Worm (Caenorhabditis elegans): ENCODE measurements around the gene bcat-1.

bcat-1 gene

DNA sequence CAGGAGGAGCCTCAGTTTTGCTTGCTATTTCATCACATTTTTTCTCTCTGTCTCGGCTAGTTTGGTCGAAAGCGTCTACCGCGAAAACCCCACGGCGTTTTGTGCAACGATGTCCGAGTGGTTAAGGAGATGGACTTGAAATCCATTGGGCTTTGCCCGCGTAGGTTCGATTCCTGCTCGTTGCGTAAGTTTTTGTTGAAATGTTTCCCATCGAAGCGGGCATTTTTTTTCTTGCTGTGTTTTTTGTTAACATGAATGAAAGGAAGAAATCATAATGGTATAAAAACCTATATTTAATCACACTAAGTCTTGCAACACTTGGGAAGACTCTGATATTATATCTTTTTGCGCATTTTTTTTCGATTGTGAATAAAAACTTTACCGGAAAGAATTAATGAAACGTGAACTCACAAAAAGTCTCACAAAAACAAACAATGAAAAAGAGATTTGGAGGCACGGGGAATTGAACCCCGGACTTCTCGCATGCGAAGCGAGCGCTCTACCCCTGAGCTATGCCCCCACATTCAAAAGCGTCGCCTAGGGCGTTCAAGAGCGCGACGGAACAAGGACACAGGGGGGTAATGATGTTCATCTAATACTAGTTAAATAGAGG is 12.7 kb downstream of the bcat-1 start (continued):
- TF ChIP-seq F16B12.6 (tag; optimal IDR thresholded peaks at IDR 0.05) (no peak), dpl-1 (GFP tag; optimal IDR thresholded peaks at IDR 0.05) (peak in 2 of 3 experiments; percentile 6 to 37), ceh-82 (tag; optimal IDR thresholded peaks at IDR 0.05) (peak; percentile 72 to 81 (median 80)), lin-39 (tag; optimal IDR thresholded peaks at IDR 0.05) (peak; percentile 36), nhr-77 (tag; optimal IDR thresholded peaks at IDR 0.05) (peak; percentile 52), nhr-71 (tag; optimal IDR thresholded peaks at IDR 0.05) (peak; percentile 86), alr-1 (tag; optimal IDR thresholded peaks at IDR 0.05; ENCODE audit: borderline replicate concordance) (no peak), dsc-1 (tag; optimal IDR thresholded peaks at IDR 0.05) (peak; percentile 73), hlh-4 (tag; optimal IDR thresholded peaks at IDR 0.05) (no peak), nhr-20 (tag; optimal IDR thresholded peaks at IDR 0.05) (peak; percentile 77), unc-98 (GFP tag; IDR thresholded peaks at IDR 0.05) (no peak), nhr-19 (GFP tag; conservative IDR thresholded peaks at IDR 0.05) (peak; percentile 75), sup-37 (GFP tag; optimal IDR thresholded peaks at IDR 0.05) (peak; percentile 37), ceh-90 (tag; optimal IDR thresholded peaks at IDR 0.05) (no peak), nhr-84 (tag; optimal IDR thresholded peaks at IDR 0.05) (no peak), vab-15 (tag; optimal IDR thresholded peaks at IDR 0.05) (no peak), unc-130 (tag; optimal IDR thresholded peaks at IDR 0.05) (peak; percentile 81), hlh-17 (GFP tag; optimal IDR thresholded peaks at IDR 0.05; ENCODE audit: borderline replicate concordance) (no peak), egl-13 (tag; optimal IDR thresholded peaks at IDR 0.05) (peak; percentile 24), hpl-2 (GFP tag; optimal IDR thresholded peaks at IDR 0.05) (no peak), efl-3 (GFP tag; optimal IDR thresholded peaks at IDR 0.05) (no peak), fkh-10 (GFP tag; optimal IDR thresholded peaks at IDR 0.05) (peak; percentile 84), zag-1 (tag; optimal IDR thresholded peaks at IDR 0.05) (no peak), fkh-8 (tag; optimal IDR thresholded peaks at IDR 0.05) (peak; percentile 86), nhr-76 (tag; optimal IDR thresholded peaks at IDR 0.05) (no peak), fkh-4 (tag; optimal IDR thresholded peaks at IDR 0.05; ENCODE audit: borderline replicate concordance) (no peak), nhr-11 (tag; optimal IDR thresholded peaks at IDR 0.05) (no peak), pag-3 (tag; optimal IDR thresholded peaks at IDR 0.05; ENCODE audit: borderline replicate concordance, insufficient read depth) (no peak), unc-30 (tag; optimal IDR thresholded peaks at IDR 0.05) (no peak), egl-27 (tag; optimal IDR thresholded peaks at IDR 0.05) (peak in 1 of 2 experiments; percentile 41), ztf-4 (tag; optimal IDR thresholded peaks at IDR 0.05) (no peak), nhr-237 (tag; optimal IDR thresholded peaks at IDR 0.05) (no peak), ztf-11 (tag; optimal IDR thresholded peaks at IDR 0.05) (peak in 1 of 2 experiments; percentile 10), mdl-1 (tag; optimal IDR thresholded peaks at IDR 0.05) (peak in 1 of 2 experiments; percentile 63), ets-5 (GFP tag; IDR thresholded peaks at IDR 0.05) (no peak), pqm-1 (tag; optimal IDR thresholded peaks at IDR 0.05) (no peak), lin-13 (GFP tag; optimal IDR thresholded peaks at IDR 0.05) (peak; percentile 27), aly-2 (tag; optimal IDR thresholded peaks at IDR 0.05) (peak; percentile 55), ceh-8 (GFP tag; optimal IDR thresholded peaks at IDR 0.05) (peak; percentile 64), mep-1 (tag; optimal IDR thresholded peaks at IDR 0.05) (peak; percentile 74), aha-1 (tag; optimal IDR thresholded peaks at IDR 0.05) (no peak), pax-3 (tag; optimal IDR thresholded peaks at IDR 0.05) (peak; percentile 71), C16A3.4 (tag; optimal IDR thresholded peaks at IDR 0.05) (peak; percentile 70), unc-62 (GFP tag; optimal IDR thresholded peaks at IDR 0.05) (no peak), lin-15B (tag; optimal IDR thresholded peaks at IDR 0.05) (no peak), C34B4.2 (tag; optimal IDR thresholded peaks at IDR 0.05) (no peak)

Measured in whole organism, L1 larva.